Worm (Caenorhabditis elegans) whole organism, L4 larva: Measurements from ENCODE around the gene T06E8.2.

Experiments
- arid-1 ChIP-seq: fragments of 200-800 bp; sonication (Bioruptor generic); conservative IDR thresholded peaks from 2 replicates; pipeline ENCODE4 v1.3.6; 2022; ENCODE audit warnings: missing genetic modification reagents, missing genetic modification characterization, missing compliant biosample characterization
- ceh-62 ChIP-seq: sonication (generic microtip); optimal IDR thresholded peaks from 2 replicates; lab custom pipeline; 2017; ENCODE audit warnings: missing biosample characterization, missing genetic modification characterization
- cey-2 ChIP-seq: sonication (generic microtip); optimal IDR thresholded peaks from 3 replicates; lab custom pipeline; 2017; ENCODE audit warnings: missing genetic modification characterization, mild to moderate bottlenecking, missing compliant biosample characterization, antibody characterized with exemption, borderline replicate concordance; ENCODE audit not compliant: insufficient read depth
- daf-19 ChIP-seq: fragments of 200-800 bp; sonication (Bioruptor generic); conservative IDR thresholded peaks from 2 replicates; pipeline ENCODE4 v1.3.6; 2022; ENCODE audit warnings: missing genetic modification characterization, missing compliant biosample characterization
- lin-13 ChIP-seq: fragments of 150-350 bp; optimal IDR thresholded peaks from 2 replicates; lab custom pipeline; 2014; ENCODE audit warnings: missing biosample characterization, missing genetic modification reagents, missing genetic modification characterization
- mep-1 ChIP-seq: fragments of 150-350 bp; sonication (generic microtip); optimal IDR thresholded peaks from 3 replicates; lab custom pipeline; 2014; ENCODE audit warnings: missing biosample characterization, missing genetic modification characterization
- nhr-111 ChIP-seq: fragments of 200-800 bp; sonication (Bioruptor generic); optimal IDR thresholded peaks from 2 replicates; lab custom pipeline; 2018; ENCODE audit warnings: mild to moderate bottlenecking, missing genetic modification characterization, missing compliant biosample characterization
- nhr-237 ChIP-seq: sonication (generic microtip); optimal IDR thresholded peaks from 2 replicates; lab custom pipeline; 2017; ENCODE audit warnings: missing biosample characterization, missing genetic modification characterization
- nhr-28 ChIP-seq: fragments of 150-350 bp; optimal IDR thresholded peaks from 2 replicates; lab custom pipeline; 2014; ENCODE audit warnings: missing biosample characterization, missing genetic modification characterization
- skn-1 ChIP-seq: fragments of 150-350 bp; optimal IDR thresholded peaks from 2 replicates; lab custom pipeline; 2014; ENCODE audit warnings: missing biosample characterization, missing genetic modification characterization
- snpc-1.2 ChIP-seq: fragments of 200-800 bp; sonication (Bioruptor generic); IDR thresholded peaks from 2 replicates; pipeline ENCODE4 v1.3.6; 2022; ENCODE audit warnings: missing genetic modification reagents, missing genetic modification characterization, missing compliant biosample characterization
- ztf-11 ChIP-seq: fragments of 150-350 bp; optimal IDR thresholded peaks from 2 replicates; lab custom pipeline; 2014; ENCODE audit warnings: missing biosample characterization, missing genetic modification characterization

DNA sequence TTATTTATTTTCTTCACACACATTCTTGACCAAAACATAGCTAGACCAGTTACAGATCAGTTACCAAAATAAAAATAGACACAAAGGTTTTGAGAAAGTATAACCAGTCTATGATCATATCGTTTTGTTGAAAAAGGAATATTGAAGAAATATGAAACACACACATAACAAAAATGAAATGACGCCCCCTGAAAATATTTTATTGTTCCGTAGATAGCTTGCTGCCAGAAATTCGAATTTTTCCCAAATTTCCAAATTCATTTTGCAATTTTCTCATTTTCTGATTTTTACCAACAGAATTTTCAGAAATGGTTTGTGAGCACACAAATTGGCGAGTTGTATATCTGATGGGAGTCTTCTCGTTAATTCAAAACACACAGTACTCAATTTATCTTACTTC lies 39.2 kb upstream of the T06E8.2 start, which contains the start of gene F57A8.7:
- no peak for TF ChIP-seq mep-1 (tag; lab: Kevin White, UChicago)
- no peak for TF ChIP-seq nhr-28
- no peak for TF ChIP-seq snpc-1.2 (GFP tag; lab: Robert Waterston, UW)
- TF ChIP-seq nhr-237 (tag; lab: Kevin White, UChicago): no peak
- no peak for TF ChIP-seq nhr-111 (GFP tag; lab: Kevin White, UChicago)
- no peak for TF ChIP-seq lin-13 (GFP tag; lab: Kevin White, UChicago)
- no peak for TF ChIP-seq ceh-62 (tag; lab: Kevin White, UChicago)
- TF ChIP-seq cey-2 (tag; lab: Kevin White, UChicago): no peak
- TF ChIP-seq daf-19: no peak
- no peak for TF ChIP-seq arid-1
- no peak for TF ChIP-seq ztf-11 (tag; lab: Kevin White, UChicago)
- TF ChIP-seq skn-1 (tag; lab: Kevin White, UChicago): no peak
